Fruit fly (Drosophila melanogaster): ENCODE data around the gene dop.
A peak's percentile ranks its signal among the peaks of the same experiment; 100 is the strongest.

dop gene

dm6 chr3L:15592536-15593260 lies 26.9 kb downstream of the dop start (continued):
- TF ChIP-seq CG9932 (GFP tag; IDR thresholded peaks at IDR 0.05): 0 out of 2 replicates have a peak, but pooled peaks have one; percentile 27
- no peak for TF ChIP-seq CG8765 (GFP tag; IDR thresholded peaks at IDR 0.05)
- TF ChIP-seq Fer2 (tag; optimal IDR thresholded peaks at IDR 0.05): peak; percentile 9
- no peak for TF ChIP-seq CG12942 (GFP tag; optimal IDR thresholded peaks at IDR 0.05)
- TF ChIP-seq CG4617 (GFP tag; optimal IDR thresholded peaks at IDR 0.05; ENCODE audit: borderline replicate concordance): no peak
- no peak for TF ChIP-seq peb (GFP tag; IDR thresholded peaks at IDR 0.05)
- peak; percentile 51 for TF ChIP-seq Ssrp (tag; optimal IDR thresholded peaks at IDR 0.05)
- TF ChIP-seq tup (GFP tag; optimal IDR thresholded peaks at IDR 0.05): no peak
- TF ChIP-seq lilli (GFP tag; optimal IDR thresholded peaks at IDR 0.05): no peak
- no peak for TF ChIP-seq pnt (GFP tag; optimal IDR thresholded peaks at IDR 0.05)
- peak; percentile 36 for TF ChIP-seq CG3847 (GFP tag; IDR thresholded peaks at IDR 0.05)
- no peak for TF ChIP-seq CG10321 (GFP tag; IDR thresholded peaks at IDR 0.05)
- TF ChIP-seq CG11723 (GFP tag; optimal IDR thresholded peaks at IDR 0.05): no peak
- TF ChIP-seq Optix (GFP tag; IDR thresholded peaks at IDR 0.05): no peak
- no peak for TF ChIP-seq crc (GFP tag; optimal IDR thresholded peaks at IDR 0.05)
- TF ChIP-seq ERR (GFP tag; optimal IDR thresholded peaks at IDR 0.05): no peak
- no peak for TF ChIP-seq sd (tag; optimal IDR thresholded peaks at IDR 0.05)
- TF ChIP-seq CG3407 (GFP tag; optimal IDR thresholded peaks at IDR 0.05): peak; percentile 18
- no peak for TF ChIP-seq sqz (GFP tag; optimal IDR thresholded peaks at IDR 0.05)
- no peak for TF ChIP-seq kay (GFP tag; optimal IDR thresholded peaks at IDR 0.05)
- TF ChIP-seq CG11695 (GFP tag; IDR thresholded peaks at IDR 0.05): peak; percentile 78
- TF ChIP-seq Rx (GFP tag; IDR thresholded peaks at IDR 0.05): no peak
- TF ChIP-seq wek (GFP tag; optimal IDR thresholded peaks at IDR 0.05): no peak
- no peak for TF ChIP-seq Elba2 (GFP tag; optimal IDR thresholded peaks at IDR 0.05)
- no peak for TF ChIP-seq HLHmδ (GFP tag; optimal IDR thresholded peaks at IDR 0.05)
- 0 out of 2 replicates have a peak, but pooled peaks have one; percentile 17 for TF ChIP-seq Ada2b (GFP tag; IDR thresholded peaks at IDR 0.05)
- TF ChIP-seq CG10565 (GFP tag; optimal IDR thresholded peaks at IDR 0.05): no peak
- TF ChIP-seq Neu2 (GFP tag; optimal IDR thresholded peaks at IDR 0.05; ENCODE audit: borderline replicate concordance): no peak
- peak; percentile 69 for TF ChIP-seq CG9727 (GFP tag; optimal IDR thresholded peaks at IDR 0.05)
- no peak for TF ChIP-seq H15 (GFP tag; IDR thresholded peaks at IDR 0.05)
- TF ChIP-seq lbe (GFP tag; optimal IDR thresholded peaks at IDR 0.05): no peak
- no peak for TF ChIP-seq ase (GFP tag; IDR thresholded peaks at IDR 0.05)
- TF ChIP-seq CG11093 (GFP tag; IDR thresholded peaks at IDR 0.05): no peak
- TF ChIP-seq bsh (GFP tag; optimal IDR thresholded peaks at IDR 0.05): peak in 1 of 2 experiments; percentile 53
- TF ChIP-seq Atf-2 (GFP tag; optimal IDR thresholded peaks at IDR 0.05): no peak
- no peak for TF ChIP-seq jing (GFP tag; optimal IDR thresholded peaks at IDR 0.05)
- TF ChIP-seq lola (GFP tag; optimal IDR thresholded peaks at IDR 0.05): peak in 1 of 3 experiments; percentile 29
- TF ChIP-seq ems (GFP tag; optimal IDR thresholded peaks at IDR 0.05): no peak
- no peak for TF ChIP-seq ato (GFP tag; IDR thresholded peaks at IDR 0.05; ENCODE audit: partially characterized antibody)
- TF ChIP-seq Vsx1 (GFP tag; optimal IDR thresholded peaks at IDR 0.05): peak; percentile 34
- no peak for TF ChIP-seq hbn (GFP tag; IDR thresholded peaks at IDR 0.05; ENCODE audit: partially characterized antibody)
- TF ChIP-seq chinmo (GFP tag; IDR thresholded peaks at IDR 0.05; ENCODE audit: partially characterized antibody): no peak
- no peak for TF ChIP-seq jigr1 (GFP tag; IDR thresholded peaks at IDR 0.05)
- TF ChIP-seq CG2129 (GFP tag; IDR thresholded peaks at IDR 0.05; ENCODE audit: partially characterized antibody): no peak
- TF ChIP-seq Bdp1 (GFP tag; optimal IDR thresholded peaks at IDR 0.05): no peak
- no peak for TF ChIP-seq CG42726 (GFP tag; IDR thresholded peaks at IDR 0.05; ENCODE audit: partially characterized antibody)
- no peak for TF ChIP-seq CG1603 (tag; optimal IDR thresholded peaks at IDR 0.05)
- TF ChIP-seq chm (GFP tag; IDR thresholded peaks at IDR 0.05): no peak
- peak; percentile 34; the same call in 1 of the 2 replicates for TF ChIP-seq ap (GFP tag; IDR thresholded peaks at IDR 0.05)

All from whole organism, embryonic.